Worm (Caenorhabditis elegans): ENCODE data around the gene mec-3.

- TF ChIP-seq ets-4 (tag; optimal IDR thresholded peaks at IDR 0.05) = no peak
- no peak for TF ChIP-seq pha-4 (tag; optimal IDR thresholded peaks at IDR 0.05)
- no peak for TF ChIP-seq hlh-15 (tag; optimal IDR thresholded peaks at IDR 0.05)
- TF ChIP-seq ama-1 (optimal IDR thresholded peaks at IDR 0.05) = no peak
- TF ChIP-seq odd-2 (tag; optimal IDR thresholded peaks at IDR 0.05) = no peak
- no peak for TF ChIP-seq ceh-48 (tag; optimal IDR thresholded peaks at IDR 0.05)
- no peak for TF ChIP-seq rnt-1 (tag; optimal IDR thresholded peaks at IDR 0.05)
These were observed 43.3 kb upstream of the mec-3 start for ce11 chrIV:10505016-10505415.

Measured in whole organism, late embryonic.